Fruit fly (Drosophila melanogaster) S2 (cell line): ENCODE results near the gene CG3652.

Source experiments
- CG8478 ChIP-seq: fragments of >200 bp; optimal IDR thresholded peaks from 2 replicates; lab custom pipeline; 2018
- CTCF ChIP-seq, 2 experiments: fragments of >200 bp; optimal IDR thresholded peaks; 2 replicates each; lab custom pipeline; 2018

dm6 chr2L:4370592-4370991, 23.1 kb downstream of the CG3652 start:
- TF ChIP-seq CG8478 (lab: Kevin White, UChicago) (no peak), CTCF (optimal IDR thresholded peaks at IDR 0.05; lab: Kevin White, UChicago) (no peak)
